Worm (Caenorhabditis elegans): ENCODE measurements around the gene ubc-7.

The ubc-7 gene

ce11 chrIII:9626602-9627001 lies 4.4 kb downstream of the ubc-7 start:
- TF ChIP-seq aly-1 (tag; optimal IDR thresholded peaks at IDR 0.05) (no peak), hmg-4 (GFP tag; optimal IDR thresholded peaks at IDR 0.05) (no peak), ets-7 (tag; optimal IDR thresholded peaks at IDR 0.05) (no peak), ceh-36 (tag; optimal IDR thresholded peaks at IDR 0.05) (no peak), scrt-1 (GFP tag; IDR thresholded peaks at IDR 0.05) (no peak), pes-1 (GFP tag; IDR thresholded peaks at IDR 0.05) (no peak)

- no peak for TF ChIP-seq flt-1 (GFP tag; IDR thresholded peaks at IDR 0.05)
- no peak for TF ChIP-seq sea-1 (GFP tag; conservative IDR thresholded peaks at IDR 0.05)
- TF ChIP-seq ets-7 (tag; optimal IDR thresholded peaks at IDR 0.05) = no peak
- TF ChIP-seq hmbx-1 (tag; optimal IDR thresholded peaks at IDR 0.05) = no peak
- TF ChIP-seq tbx-37 (GFP tag; conservative IDR thresholded peaks at IDR 0.05) = no peak
- TF ChIP-seq hmg-4 (GFP tag; optimal IDR thresholded peaks at IDR 0.05) = no peak
- TF ChIP-seq scrt-1 (GFP tag; IDR thresholded peaks at IDR 0.05) = no peak
- TF ChIP-seq hnd-1 (tag; optimal IDR thresholded peaks at IDR 0.05) = no peak
Observed at ce11 chrIII:9623460-9623859, 7.5 kb downstream of the ubc-7 start.

ce11 chrIII:9621840-9622525 lies 9.0 kb downstream of the ubc-7 start:
- TF ChIP-seq tbx-37 (GFP tag; conservative IDR thresholded peaks at IDR 0.05) = no peak
- no peak for TF ChIP-seq ets-7 (tag; optimal IDR thresholded peaks at IDR 0.05)
- no peak for TF ChIP-seq pes-1 (GFP tag; IDR thresholded peaks at IDR 0.05)
- no peak for TF ChIP-seq hnd-1 (tag; optimal IDR thresholded peaks at IDR 0.05)
- TF ChIP-seq sea-1 (GFP tag; conservative IDR thresholded peaks at IDR 0.05) = no peak

- no peak for TF ChIP-seq ets-7 (tag; optimal IDR thresholded peaks at IDR 0.05)
- TF ChIP-seq ceh-36 (tag; optimal IDR thresholded peaks at IDR 0.05) = no peak
- TF ChIP-seq tra-4 (tag; optimal IDR thresholded peaks at IDR 0.05) = no peak
- no peak for TF ChIP-seq tbx-37 (GFP tag; conservative IDR thresholded peaks at IDR 0.05)
- TF ChIP-seq hmbx-1 (tag; optimal IDR thresholded peaks at IDR 0.05) = no peak
- TF ChIP-seq hmg-4 (GFP tag; optimal IDR thresholded peaks at IDR 0.05) = no peak
- no peak for TF ChIP-seq tbx-11 (GFP tag; IDR thresholded peaks at IDR 0.05)
- no peak for TF ChIP-seq F13C5.2 (tag; optimal IDR thresholded peaks at IDR 0.05)
- TF ChIP-seq ama-1 (optimal IDR thresholded peaks at IDR 0.05) = no peak
- TF ChIP-seq aly-1 (tag; optimal IDR thresholded peaks at IDR 0.05) = no peak
Observed at ce11 chrIII:9620148-9620547, 10.8 kb downstream of the ubc-7 start.

- TF ChIP-seq hnd-1 (tag; optimal IDR thresholded peaks at IDR 0.05) = no peak
- TF ChIP-seq B0310.2 (tag; optimal IDR thresholded peaks at IDR 0.05) = no peak
- TF ChIP-seq hmg-4 (GFP tag; optimal IDR thresholded peaks at IDR 0.05) = no peak
- TF ChIP-seq ceh-13 (GFP tag; optimal IDR thresholded peaks at IDR 0.05) = no peak
- TF ChIP-seq tra-4 (tag; optimal IDR thresholded peaks at IDR 0.05) = no peak
- no peak for TF ChIP-seq ceh-36 (tag; optimal IDR thresholded peaks at IDR 0.05)
- no peak for TF ChIP-seq sea-1 (GFP tag; conservative IDR thresholded peaks at IDR 0.05)
- TF ChIP-seq scrt-1 (GFP tag; IDR thresholded peaks at IDR 0.05) = no peak
- no peak for TF ChIP-seq F13C5.2 (tag; optimal IDR thresholded peaks at IDR 0.05)
- TF ChIP-seq tbx-37 (GFP tag; conservative IDR thresholded peaks at IDR 0.05) = no peak
- TF ChIP-seq ama-1 (optimal IDR thresholded peaks at IDR 0.05) = no peak
- TF ChIP-seq flt-1 (GFP tag; IDR thresholded peaks at IDR 0.05) = no peak
- TF ChIP-seq hmbx-1 (tag; optimal IDR thresholded peaks at IDR 0.05) = no peak
- TF ChIP-seq ets-7 (tag; optimal IDR thresholded peaks at IDR 0.05) = no peak
- no peak for TF ChIP-seq aly-1 (tag; optimal IDR thresholded peaks at IDR 0.05)
Observed at ce11 chrIII:9619079-9619761, 11.7 kb downstream of the ubc-7 start, which contains the start of gene hlh-11. hlh-11 (plus strand) TSS chrIII:9619711.

ce11 chrIII:9617599-9618262 lies 13.2 kb downstream of the ubc-7 start:
- TF ChIP-seq sea-1 (GFP tag; conservative IDR thresholded peaks at IDR 0.05) (no peak), hmbx-1 (tag; optimal IDR thresholded peaks at IDR 0.05) (no peak), tbx-11 (GFP tag; IDR thresholded peaks at IDR 0.05) (no peak), hnd-1 (tag; optimal IDR thresholded peaks at IDR 0.05) (no peak), ceh-36 (tag; optimal IDR thresholded peaks at IDR 0.05) (no peak), tra-4 (tag; optimal IDR thresholded peaks at IDR 0.05) (no peak), F13C5.2 (tag; optimal IDR thresholded peaks at IDR 0.05) (no peak), aly-1 (tag; optimal IDR thresholded peaks at IDR 0.05) (no peak), ama-1 (optimal IDR thresholded peaks at IDR 0.05) (no peak), scrt-1 (GFP tag; IDR thresholded peaks at IDR 0.05) (no peak), ceh-13 (GFP tag; optimal IDR thresholded peaks at IDR 0.05) (no peak), tbx-37 (GFP tag; conservative IDR thresholded peaks at IDR 0.05) (no peak), pes-1 (GFP tag; IDR thresholded peaks at IDR 0.05) (no peak), ets-7 (tag; optimal IDR thresholded peaks at IDR 0.05) (no peak), flt-1 (GFP tag; IDR thresholded peaks at IDR 0.05) (no peak), hmg-4 (GFP tag; optimal IDR thresholded peaks at IDR 0.05) (no peak)

- TF ChIP-seq tra-4 (tag; optimal IDR thresholded peaks at IDR 0.05) (no peak), sea-1 (GFP tag; conservative IDR thresholded peaks at IDR 0.05) (no peak), hnd-1 (tag; optimal IDR thresholded peaks at IDR 0.05) (no peak), B0310.2 (tag; optimal IDR thresholded peaks at IDR 0.05) (no peak), tbx-11 (GFP tag; IDR thresholded peaks at IDR 0.05) (no peak)
Observed at ce11 chrIII:9616933-9617332, 14.0 kb downstream of the ubc-7 start.

All from whole organism, early embryonic.